Fruit fly (Drosophila melanogaster): ENCODE measurements around the gene CstF50.
A peak's percentile ranks its signal among the peaks of the same experiment; 100 is the strongest.

Gene CstF50

dm6 chr3R:31715713-31716024 is 21.1 kb downstream of the CstF50 start:
- TF ChIP-seq psq (optimal IDR thresholded peaks at IDR 0.05) (no peak), Myc (optimal IDR thresholded peaks at IDR 0.05) (no peak), Sin3A (optimal IDR thresholded peaks at IDR 0.05) (no peak), ttk (optimal IDR thresholded peaks at IDR 0.05) (no peak), h (optimal IDR thresholded peaks at IDR 0.05) (no peak), insv (optimal IDR thresholded peaks at IDR 0.05) (no peak)

- TF ChIP-seq h (optimal IDR thresholded peaks at IDR 0.05) = no peak
- no peak for TF ChIP-seq Myc (optimal IDR thresholded peaks at IDR 0.05)
- TF ChIP-seq Sin3A (optimal IDR thresholded peaks at IDR 0.05) = no peak
- no peak for TF ChIP-seq psq (optimal IDR thresholded peaks at IDR 0.05)
- no peak for TF ChIP-seq ttk (optimal IDR thresholded peaks at IDR 0.05)
- no peak for TF ChIP-seq insv (optimal IDR thresholded peaks at IDR 0.05)
These were observed 21.7 kb downstream of the CstF50 start for dm6 chr3R:31714876-31715712.

dm6 chr3R:31713306-31714123 is 23.2 kb downstream of the CstF50 start, which contains the start of gene ttk:
TSS of gene ttk (plus strand) at chr3R:31713867.
- peak; percentile 97 for TF ChIP-seq insv (optimal IDR thresholded peaks at IDR 0.05)
- no peak for TF ChIP-seq Sin3A (optimal IDR thresholded peaks at IDR 0.05)

dm6 chr3R:31712585-31712984 is 24.2 kb downstream of the CstF50 start:
- no peak for TF ChIP-seq Myc (optimal IDR thresholded peaks at IDR 0.05)
- no peak for TF ChIP-seq insv (optimal IDR thresholded peaks at IDR 0.05)
- no peak for TF ChIP-seq Sin3A (optimal IDR thresholded peaks at IDR 0.05)
- no peak for TF ChIP-seq ttk (optimal IDR thresholded peaks at IDR 0.05)
- TF ChIP-seq h (optimal IDR thresholded peaks at IDR 0.05) = no peak
- TF ChIP-seq psq (optimal IDR thresholded peaks at IDR 0.05) = no peak

dm6 chr3R:31711270-31712029 is 25.3 kb downstream of the CstF50 start:
- TF ChIP-seq Myc (optimal IDR thresholded peaks at IDR 0.05) (no peak), ttk (optimal IDR thresholded peaks at IDR 0.05) (no peak), psq (optimal IDR thresholded peaks at IDR 0.05) (no peak), insv (optimal IDR thresholded peaks at IDR 0.05) (no peak), Sin3A (optimal IDR thresholded peaks at IDR 0.05) (no peak), h (optimal IDR thresholded peaks at IDR 0.05) (no peak)

dm6 chr3R:31709769-31710168 is 27.0 kb downstream of the CstF50 start:
- TF ChIP-seq Sin3A (optimal IDR thresholded peaks at IDR 0.05) (no peak), Myc (optimal IDR thresholded peaks at IDR 0.05) (no peak), psq (optimal IDR thresholded peaks at IDR 0.05) (no peak), h (optimal IDR thresholded peaks at IDR 0.05) (no peak), ttk (optimal IDR thresholded peaks at IDR 0.05) (no peak), insv (optimal IDR thresholded peaks at IDR 0.05) (no peak)

- TF ChIP-seq Myc (optimal IDR thresholded peaks at IDR 0.05) (no peak), ttk (optimal IDR thresholded peaks at IDR 0.05) (no peak), psq (optimal IDR thresholded peaks at IDR 0.05) (no peak), h (optimal IDR thresholded peaks at IDR 0.05) (no peak)
These were observed 27.6 kb downstream of the CstF50 start for dm6 chr3R:31709142-31709541.

dm6 chr3R:31708240-31708639 is 28.5 kb downstream of the CstF50 start, which contains the start of gene CG42693:
TSS of gene CG42693 (minus strand) at chr3R:31708340.
- TF ChIP-seq h (optimal IDR thresholded peaks at IDR 0.05) (no peak), Sin3A (optimal IDR thresholded peaks at IDR 0.05) (no peak), ttk (optimal IDR thresholded peaks at IDR 0.05) (no peak)

dm6 chr3R:31706895-31707238 is 29.9 kb downstream of the CstF50 start:
- TF ChIP-seq Sin3A (optimal IDR thresholded peaks at IDR 0.05) = no peak
- no peak for TF ChIP-seq h (optimal IDR thresholded peaks at IDR 0.05)
- no peak for TF ChIP-seq psq (optimal IDR thresholded peaks at IDR 0.05)
- no peak for TF ChIP-seq Myc (optimal IDR thresholded peaks at IDR 0.05)
- TF ChIP-seq insv (optimal IDR thresholded peaks at IDR 0.05) = no peak
- TF ChIP-seq ttk (optimal IDR thresholded peaks at IDR 0.05) = no peak

dm6 chr3R:31706142-31706894 is 30.4 kb downstream of the CstF50 start:
- TF ChIP-seq ttk (optimal IDR thresholded peaks at IDR 0.05) (no peak), Sin3A (optimal IDR thresholded peaks at IDR 0.05) (no peak), h (optimal IDR thresholded peaks at IDR 0.05) (no peak), insv (optimal IDR thresholded peaks at IDR 0.05) (no peak), psq (optimal IDR thresholded peaks at IDR 0.05) (no peak), Myc (optimal IDR thresholded peaks at IDR 0.05) (no peak)

dm6 chr3R:31704524-31705215 is 32.1 kb downstream of the CstF50 start:
- TF ChIP-seq ttk (optimal IDR thresholded peaks at IDR 0.05) (no peak), psq (optimal IDR thresholded peaks at IDR 0.05) (no peak), insv (optimal IDR thresholded peaks at IDR 0.05) (no peak), Sin3A (optimal IDR thresholded peaks at IDR 0.05) (no peak), Myc (optimal IDR thresholded peaks at IDR 0.05) (no peak)

All from Kc167 (cell line).